Fruit fly (Drosophila melanogaster) whole organism, embryonic: ENCODE data around the gene Spn28B.
A peak's percentile ranks its signal among the peaks of the same experiment; 100 is the strongest.

ENCODE experiments used
- Antp ChIP-seq: fragments of 200-800 bp; sonication (Bioruptor generic); optimal IDR thresholded peaks from 3 replicates; lab custom pipeline; 2016; ENCODE audit warnings: missing biosample characterization, missing genetic modification characterization
- Atf6 ChIP-seq: fragments of 200-800 bp; sonication (Bioruptor generic); IDR thresholded peaks from 2 replicates; pipeline ENCODE4 v1.3.6; 2022; ENCODE audit warnings: missing biosample characterization, missing genetic modification characterization
- B-H2 ChIP-seq: fragments of 200-800 bp; sonication (Bioruptor generic); optimal IDR thresholded peaks from 2 replicates; lab custom pipeline; 2018; ENCODE audit warnings: missing biosample characterization, mild to moderate bottlenecking, missing genetic modification characterization
- CG10565 ChIP-seq: fragments of 200-800 bp; sonication (Bioruptor generic); optimal IDR thresholded peaks from 3 replicates; lab custom pipeline; 2016; ENCODE audit warnings: missing biosample characterization, mild to moderate bottlenecking, missing genetic modification characterization
- CG11696 ChIP-seq: fragments of 200-800 bp; sonication (Bioruptor generic); IDR thresholded peaks from 2 replicates; pipeline ENCODE4 v1.3.6; 2022; ENCODE audit warnings: missing biosample characterization, missing genetic modification characterization
- CG12219 ChIP-seq: fragments of 200-800 bp; sonication (Bioruptor generic); optimal IDR thresholded peaks from 3 replicates; lab custom pipeline; 2018; ENCODE audit warnings: missing biosample characterization, mild to moderate bottlenecking, missing genetic modification characterization
- CG12391 ChIP-seq: fragments of 200-800 bp; sonication (Bioruptor generic); optimal IDR thresholded peaks from 3 replicates; lab custom pipeline; 2018; ENCODE audit warnings: missing biosample characterization, mild to moderate bottlenecking, missing genetic modification characterization, moderate library complexity
- CG12942 ChIP-seq: fragments of 200-800 bp; sonication (Bioruptor generic); optimal IDR thresholded peaks from 3 replicates; lab custom pipeline; 2016; ENCODE audit warnings: missing biosample characterization, missing genetic modification characterization
- CG14050 ChIP-seq: fragments of 200-800 bp; sonication (Bioruptor generic); IDR thresholded peaks from 3 replicates; pipeline ENCODE4 v1.3.6; 2022; ENCODE audit warnings: missing biosample characterization, missing genetic modification characterization
- CG14667 ChIP-seq: fragments of 200-800 bp; sonication (Bioruptor generic); IDR thresholded peaks from 2 replicates; pipeline ENCODE4 v1.3.6; 2022; ENCODE audit warnings: missing biosample characterization, missing genetic modification characterization
- CG15011 ChIP-seq: fragments of 200-800 bp; sonication (Bioruptor generic); optimal IDR thresholded peaks from 3 replicates; lab custom pipeline; 2018; ENCODE audit warnings: missing biosample characterization, mild to moderate bottlenecking, missing genetic modification characterization
- CG1603 ChIP-seq: fragments of 200-800 bp; sonication (Bioruptor generic); optimal IDR thresholded peaks from 2 replicates; lab custom pipeline; 2019; ENCODE audit warnings: missing biosample characterization, mild to moderate bottlenecking, missing genetic modification characterization, moderate library complexity
- CG17829 ChIP-seq: fragments of 200-800 bp; optimal IDR thresholded peaks from 2 replicates; lab custom pipeline; 2019; ENCODE audit warnings: missing biosample characterization, mild to moderate bottlenecking, missing genetic modification characterization, moderate library complexity
- CG18619 ChIP-seq: fragments of 200-800 bp; sonication (Bioruptor generic); optimal IDR thresholded peaks from 3 replicates; lab custom pipeline; 2017; ENCODE audit warnings: missing biosample characterization, mild to moderate bottlenecking, missing genetic modification characterization
- CG2202 ChIP-seq: fragments of 200-800 bp; sonication (Bioruptor generic); optimal IDR thresholded peaks from 2 replicates; lab custom pipeline; 2018; ENCODE audit warnings: missing biosample characterization, mild to moderate bottlenecking, missing genetic modification characterization
- CG31224 ChIP-seq: fragments of 200-800 bp; sonication (Bioruptor generic); IDR thresholded peaks from 2 replicates; pipeline ENCODE4 v1.3.6; 2022; ENCODE audit warnings: missing biosample characterization, missing genetic modification characterization
- CG4854 ChIP-seq: fragments of 200-800 bp; sonication (Bioruptor generic); optimal IDR thresholded peaks from 2 replicates; lab custom pipeline; 2016; ENCODE audit warnings: missing biosample characterization, missing genetic modification characterization, inconsistent platforms
- CG6175 ChIP-seq: fragments of 200-800 bp; sonication (Bioruptor generic); IDR thresholded peaks from 3 replicates; pipeline ENCODE4 v1.3.6; 2022; ENCODE audit warnings: missing biosample characterization, missing genetic modification characterization
- CG6813 ChIP-seq: fragments of 200-800 bp; sonication (Bioruptor generic); optimal IDR thresholded peaks from 2 replicates; lab custom pipeline; 2017; ENCODE audit warnings: missing biosample characterization, missing genetic modification characterization, mild to moderate bottlenecking, moderate library complexity, missing genetic modification reagents
- CG8478 ChIP-seq: fragments of >200 bp; optimal IDR thresholded peaks from 2 replicates; lab custom pipeline; 2018
- CG8765 ChIP-seq: fragments of 200-800 bp; sonication (Bioruptor generic); IDR thresholded peaks from 2 replicates; pipeline ENCODE4 v1.3.6; 2022; ENCODE audit warnings: missing biosample characterization, missing genetic modification characterization
- CG9932 ChIP-seq: fragments of 200-800 bp; sonication (Bioruptor generic); IDR thresholded peaks from 2 replicates; pipeline ENCODE4 v1.3.6; 2022; ENCODE audit warnings: missing biosample characterization, missing genetic modification characterization
- Chrac-16 ChIP-seq: fragments of 200-800 bp; sonication (Bioruptor generic); optimal IDR thresholded peaks from 3 replicates; lab custom pipeline; 2016; ENCODE audit warnings: missing biosample characterization, missing genetic modification characterization
- Dll ChIP-seq: fragments of 200-800 bp; sonication (Bioruptor generic); IDR thresholded peaks from 4 replicates; pipeline ENCODE4 v1.3.6; 2022; ENCODE audit warnings: missing biosample characterization, missing genetic modification characterization; ENCODE audit not compliant: partially characterized antibody
- HLH54F ChIP-seq: fragments of 200-800 bp; sonication (Bioruptor generic); optimal IDR thresholded peaks from 3 replicates; lab custom pipeline; 2016; ENCODE audit warnings: missing biosample characterization, missing genetic modification characterization
- Jarid2 ChIP-seq: fragments of 200-800 bp; sonication (Bioruptor generic); optimal IDR thresholded peaks from 3 replicates; lab custom pipeline; 2017; ENCODE audit warnings: mild to moderate bottlenecking, missing biosample characterization, missing genetic modification reagents, missing genetic modification characterization
- NK7.1 ChIP-seq: fragments of 200-800 bp; sonication (Bioruptor generic); optimal IDR thresholded peaks from 3 replicates; lab custom pipeline; 2016; ENCODE audit warnings: missing biosample characterization, missing genetic modification characterization
- Optix ChIP-seq: fragments of 200-800 bp; sonication (Bioruptor generic); IDR thresholded peaks from 3 replicates; pipeline ENCODE4 v1.3.6; 2022; ENCODE audit warnings: missing biosample characterization, missing genetic modification characterization
- Ravus ChIP-seq: fragments of 200-800 bp; sonication (Bioruptor generic); IDR thresholded peaks from 2 replicates; pipeline ENCODE4 v1.3.6; 2022; ENCODE audit warnings: missing biosample characterization, missing genetic modification characterization
- Six4 ChIP-seq: fragments of 200-800 bp; sonication (Bioruptor generic); optimal IDR thresholded peaks from 2 replicates; lab custom pipeline; 2016; ENCODE audit warnings: missing biosample characterization, missing genetic modification characterization
- Ssrp ChIP-seq: fragments of 200-800 bp; sonication (Bioruptor generic); optimal IDR thresholded peaks from 2 replicates; lab custom pipeline; 2018; ENCODE audit warnings: missing biosample characterization, mild to moderate bottlenecking, missing genetic modification characterization, moderate library complexity
- Trl ChIP-seq, 3 experiments: fragments of >200 bp in 2 of 3; fragments of 200-800 bp in 1 of 3; sonication (Bioruptor generic) in 1 of 3; optimal IDR thresholded peaks; 2 replicates in 1 of 3; 3 replicates in 2 of 3; lab custom pipeline; 2016 to 2017; ENCODE audit warnings: missing biosample characterization in 1 of 3, missing genetic modification characterization in 1 of 3
- Usf ChIP-seq: fragments of 200-800 bp; sonication (Bioruptor generic); optimal IDR thresholded peaks from 2 replicates; lab custom pipeline; 2017; ENCODE audit warnings: missing genotype, missing biosample characterization, missing genetic modification characterization
- az2 ChIP-seq: fragments of 200-800 bp; sonication (Bioruptor generic); optimal IDR thresholded peaks from 3 replicates; lab custom pipeline; 2016; ENCODE audit warnings: missing biosample characterization, missing genetic modification characterization
- bcd ChIP-seq: fragments of 200-800 bp; sonication (Bioruptor generic); optimal IDR thresholded peaks from 2 replicates; lab custom pipeline; 2017; ENCODE audit warnings: missing biosample characterization, mild to moderate bottlenecking, missing genetic modification characterization
- bowl ChIP-seq: fragments of 200-800 bp; sonication (Bioruptor generic); IDR thresholded peaks from 2 replicates; pipeline ENCODE4 v1.3.6; 2022; ENCODE audit warnings: missing biosample characterization, missing genetic modification characterization
- br ChIP-seq: fragments of >200 bp; optimal IDR thresholded peaks from 2 replicates; lab custom pipeline; 2017
- chif ChIP-seq, 2 experiments: fragments of 200-800 bp; sonication (Bioruptor generic); optimal IDR thresholded peaks; 3 replicates each; lab custom pipeline; 2016; ENCODE audit warnings: missing biosample characterization in 2 of 2, missing genetic modification characterization in 2 of 2
- chm ChIP-seq: fragments of 200-800 bp; sonication (Bioruptor generic); IDR thresholded peaks from 2 replicates; pipeline ENCODE4 v1.3.6; 2022; ENCODE audit warnings: missing biosample characterization, missing genetic modification characterization
- corto ChIP-seq: fragments of 200-800 bp; sonication (Bioruptor generic); optimal IDR thresholded peaks from 2 replicates; lab custom pipeline; 2016; ENCODE audit warnings: missing biosample characterization, mild to moderate bottlenecking, missing genetic modification characterization, moderate library complexity
- dimm ChIP-seq: fragments of 200-800 bp; sonication (Bioruptor generic); IDR thresholded peaks from 2 replicates; pipeline ENCODE4 v1.3.6; 2022; ENCODE audit warnings: missing biosample characterization, missing genetic modification characterization
- gcm2 ChIP-seq: fragments of 200-800 bp; sonication (Bioruptor generic); optimal IDR thresholded peaks from 2 replicates; lab custom pipeline; 2016; ENCODE audit warnings: missing biosample characterization, missing genetic modification characterization
- gem ChIP-seq: fragments of 200-800 bp; sonication (Bioruptor generic); optimal IDR thresholded peaks from 2 replicates; lab custom pipeline; 2019; ENCODE audit warnings: missing biosample characterization, mild to moderate bottlenecking, missing genetic modification characterization, moderate library complexity
- hb ChIP-seq: fragments of 200-800 bp; sonication (Bioruptor generic); IDR thresholded peaks from 3 replicates; pipeline ENCODE4 v1.3.6; 2022; ENCODE audit warnings: missing biosample characterization, missing genetic modification characterization; ENCODE audit not compliant: partially characterized antibody
- lov ChIP-seq, 2 experiments: fragments of 200-800 bp in 1 of 2; fragments of >200 bp in 1 of 2; sonication (Bioruptor generic) in 1 of 2; IDR thresholded peaks in 1 of 2; optimal IDR thresholded peaks in 1 of 2; 2 replicates in 1 of 2; 3 replicates in 1 of 2; pipeline versions ENCODE4 v1.3.6 to Lab custom; 2017 to 2022; ENCODE audit warnings: missing biosample characterization in 1 of 2, missing genetic modification characterization in 1 of 2
- mam ChIP-seq: fragments of 200-800 bp; sonication (Bioruptor generic); optimal IDR thresholded peaks from 3 replicates; lab custom pipeline; 2016; ENCODE audit warnings: missing biosample characterization, missing genetic modification characterization
- mld ChIP-seq: fragments of 200-800 bp; sonication (Bioruptor generic); IDR thresholded peaks from 3 replicates; pipeline ENCODE4 v1.3.6; 2022; ENCODE audit warnings: missing biosample characterization, missing genetic modification characterization; ENCODE audit not compliant: partially characterized antibody
- org-1 ChIP-seq: fragments of 200-800 bp; sonication (Bioruptor generic); optimal IDR thresholded peaks from 2 replicates; lab custom pipeline; 2017; ENCODE audit warnings: missing biosample characterization, missing genetic modification characterization
- pfk ChIP-seq: fragments of 200-800 bp; sonication (Bioruptor generic); optimal IDR thresholded peaks from 2 replicates; lab custom pipeline; 2018; ENCODE audit warnings: missing biosample characterization, mild to moderate bottlenecking, missing genetic modification characterization, moderate library complexity
- pros ChIP-seq: fragments of 200-800 bp; sonication (Bioruptor generic); optimal IDR thresholded peaks from 3 replicates; lab custom pipeline; 2019; ENCODE audit warnings: missing biosample characterization, mild to moderate bottlenecking, missing genetic modification characterization, moderate library complexity
- sob ChIP-seq: fragments of 200-800 bp; sonication (Bioruptor generic); IDR thresholded peaks from 2 replicates; pipeline ENCODE4 v1.3.6; 2022; ENCODE audit warnings: missing biosample characterization, missing genetic modification characterization

The Spn28B gene

DNA sequence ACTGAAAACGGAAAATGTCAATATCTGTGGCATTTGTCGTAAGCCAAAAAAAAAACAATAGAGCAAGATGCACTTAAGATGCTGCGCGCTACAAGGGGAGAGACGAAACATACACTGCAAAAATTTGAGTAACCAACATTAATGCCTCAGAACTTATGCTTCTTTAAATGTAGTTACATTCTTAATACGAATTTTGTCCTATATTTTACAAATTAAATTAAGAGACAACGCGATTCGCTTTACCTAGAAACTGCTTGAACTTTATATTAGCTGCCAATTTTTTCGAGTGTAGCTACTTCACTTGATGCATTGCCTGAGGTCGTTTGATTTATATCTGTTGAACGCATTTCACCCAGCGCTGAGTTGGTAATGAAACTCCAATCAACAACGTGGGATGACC lies 15.1 kb downstream of the Spn28B start (continued):
- peak; percentile 62; the same call in 1 of the 2 replicates for TF ChIP-seq sob (GFP tag; lab: Robert Waterston, UW)
- TF ChIP-seq Atf6 = no peak; the same call in 1 of the 2 replicates
- no peak for TF ChIP-seq Trl (optimal IDR thresholded peaks at IDR 0.05; lab: Kevin White, UChicago)
- TF ChIP-seq Trl (GFP tag; optimal IDR thresholded peaks at IDR 0.05; lab: Kevin White, UChicago) = peak; percentile 83
- no peak for TF ChIP-seq CG6175 (GFP tag; lab: Robert Waterston, UW)
- TF ChIP-seq Ravus (GFP tag; lab: Robert Waterston, UW) = no peak
- TF ChIP-seq org-1 (GFP tag; lab: Kevin White, UChicago) = peak; percentile 68
- peak; percentile 46 for TF ChIP-seq Usf (GFP tag; lab: Kevin White, UChicago)
- TF ChIP-seq CG31224 (GFP tag; lab: Robert Waterston, UW) = no peak
- no peak for TF ChIP-seq pfk (GFP tag; lab: Kevin White, UChicago)
- peak; percentile 71 for TF ChIP-seq CG14667 (GFP tag; lab: Robert Waterston, UW)
- TF ChIP-seq Dll (GFP tag; lab: Robert Waterston, UW) = no peak
- peak; percentile 32 for TF ChIP-seq Jarid2 (GFP tag; lab: Kevin White, UChicago)
- TF ChIP-seq Antp (GFP tag; lab: Kevin White, UChicago) = peak; percentile 74
- peak; percentile 45 for TF ChIP-seq mam (GFP tag; lab: Kevin White, UChicago)
- peak; percentile 82 to 93 for TF ChIP-seq chif (GFP tag; optimal IDR thresholded peaks at IDR 0.05; lab: Kevin White, UChicago)
- peak; percentile 62 for TF ChIP-seq CG4854 (GFP tag; lab: Kevin White, UChicago)
- TF ChIP-seq Optix (GFP tag; lab: Robert Waterston, UW) = peak; percentile 83
- peak; percentile 87 for TF ChIP-seq Chrac-16
- peak; percentile 74 for TF ChIP-seq dimm
- no peak for TF ChIP-seq bowl (GFP tag; lab: Robert Waterston, UW)
- TF ChIP-seq CG2202 (tag; lab: Kevin White, UChicago) = peak; percentile 86
- TF ChIP-seq Ssrp (tag; lab: Kevin White, UChicago) = peak; percentile 92
- no peak for TF ChIP-seq CG8478 (lab: Kevin White, UChicago)
- TF ChIP-seq gem (tag; lab: Kevin White, UChicago) = peak; percentile 90
- TF ChIP-seq hb = no peak
- peak; percentile 77 for TF ChIP-seq bcd
- TF ChIP-seq corto (GFP tag; lab: Kevin White, UChicago) = no peak
- peak; percentile 45 for TF ChIP-seq HLH54F (GFP tag; lab: Kevin White, UChicago)
- TF ChIP-seq chm (GFP tag; lab: Robert Waterston, UW) = peak; percentile 77; the same call in 1 of the 2 replicates
- TF ChIP-seq NK7.1 (GFP tag; lab: Kevin White, UChicago) = peak; percentile 61
- peak; percentile 88 for TF ChIP-seq pros
- TF ChIP-seq az2 = peak; percentile 92
- TF ChIP-seq mld (GFP tag; lab: Robert Waterston, UW) = no peak
- TF ChIP-seq CG8765 (GFP tag; lab: Robert Waterston, UW) = peak; percentile 90
- TF ChIP-seq CG9932 (GFP tag; lab: Robert Waterston, UW) = no peak
- TF ChIP-seq CG11696 (GFP tag; lab: Robert Waterston, UW) = 0 out of 2 replicates have a peak, but pooled peaks have one; percentile 42
- peak; percentile 71 for TF ChIP-seq CG12219 (GFP tag; lab: Kevin White, UChicago)
- no peak for TF ChIP-seq B-H2
- peak; percentile 71 for TF ChIP-seq CG18619 (GFP tag; lab: Kevin White, UChicago)
- no peak for TF ChIP-seq br (lab: Kevin White, UChicago)
- TF ChIP-seq CG15011 (GFP tag; lab: Kevin White, UChicago) = peak; percentile 38
- TF ChIP-seq CG14050 = peak; percentile 51; the same call in 2 of the 3 replicates
- peak; percentile 92 for TF ChIP-seq CG1603 (tag; lab: Kevin White, UChicago)
- TF ChIP-seq CG12391 (tag; lab: Kevin White, UChicago) = peak; percentile 90
- no peak for TF ChIP-seq lov (optimal IDR thresholded peaks at IDR 0.05; lab: Kevin White, UChicago)
- TF ChIP-seq lov (GFP tag; IDR thresholded peaks at IDR 0.05; lab: Robert Waterston, UW) = peak; percentile 84; the same call in 2 of the 3 replicates
- TF ChIP-seq CG17829 (tag; lab: Kevin White, UChicago) = peak; percentile 92
- TF ChIP-seq CG6813 = peak; percentile 88
- TF ChIP-seq Six4 (GFP tag; lab: Kevin White, UChicago) = peak; percentile 81
- peak; percentile 84 for TF ChIP-seq gcm2 (GFP tag; lab: Kevin White, UChicago)
- TF ChIP-seq CG10565 (GFP tag; lab: Kevin White, UChicago) = peak; percentile 75
- TF ChIP-seq CG12942 (GFP tag; lab: Kevin White, UChicago) = peak; percentile 73
